Worm (Caenorhabditis elegans) whole organism, early embryonic: ENCODE data around the gene tag-244.

Source experiments
- B0310.2 ChIP-seq: sonication (generic microtip); optimal IDR thresholded peaks from 2 replicates; lab custom pipeline; 2016; ENCODE audit warnings: mild to moderate bottlenecking, missing genetic modification characterization, missing compliant biosample characterization
- aly-1 ChIP-seq: sonication (generic microtip); optimal IDR thresholded peaks from 2 replicates; lab custom pipeline; 2016; ENCODE audit warnings: missing genetic modification characterization, missing compliant biosample characterization
- ama-1 ChIP-seq: fragments of 150-350 bp; optimal IDR thresholded peaks from 2 replicates; lab custom pipeline; 2014
- ceh-13 ChIP-seq: fragments of 200-800 bp; sonication (Bioruptor generic); optimal IDR thresholded peaks from 2 replicates; lab custom pipeline; 2018; ENCODE audit warnings: mild to moderate bottlenecking, missing genetic modification characterization, missing compliant biosample characterization
- ets-7 ChIP-seq: sonication (generic microtip); optimal IDR thresholded peaks from 2 replicates; lab custom pipeline; 2016; ENCODE audit warnings: missing genotype, missing genetic modification characterization, missing compliant biosample characterization
- flt-1 ChIP-seq: fragments of 200-800 bp; sonication (Bioruptor generic); IDR thresholded peaks from 2 replicates; pipeline ENCODE4 v1.3.6; 2022; ENCODE audit warnings: missing genetic modification characterization, missing compliant biosample characterization
- hnd-1 ChIP-seq: sonication (generic microtip); optimal IDR thresholded peaks from 2 replicates; lab custom pipeline; 2016; ENCODE audit warnings: missing genetic modification characterization, missing compliant biosample characterization
- tbx-11 ChIP-seq: fragments of 200-800 bp; sonication (Bioruptor generic); IDR thresholded peaks from 2 replicates; pipeline ENCODE4 v1.3.6; 2022; ENCODE audit warnings: missing genetic modification characterization, missing compliant biosample characterization
- tbx-37 ChIP-seq: fragments of 200-800 bp; sonication (Bioruptor generic); conservative IDR thresholded peaks from 2 replicates; pipeline ENCODE4 v1.3.6; 2022; ENCODE audit warnings: missing genetic modification reagents, missing genetic modification characterization, missing compliant biosample characterization
- tra-4 ChIP-seq: sonication (generic microtip); optimal IDR thresholded peaks from 2 replicates; lab custom pipeline; 2017; ENCODE audit warnings: missing genetic modification characterization, missing compliant biosample characterization

ce11 chrIV:1595802-1596201, 45.1 kb downstream of the tag-244 start, which contains the start of gene npp-8:
- TF ChIP-seq ama-1: no peak
- peak; percentile 8 for TF ChIP-seq aly-1 (tag; lab: Kevin White, UChicago)
- peak; percentile 1 for TF ChIP-seq tra-4 (tag; lab: Kevin White, UChicago)
- peak; percentile 58 for TF ChIP-seq ceh-13 (GFP tag; lab: Kevin White, UChicago)
- TF ChIP-seq ets-7 (tag; lab: Kevin White, UChicago): peak; percentile 67
- peak; percentile 58; the same call in 1 of the 2 replicates for TF ChIP-seq tbx-37
- TF ChIP-seq flt-1 (GFP tag; lab: Robert Waterston, UW): peak; percentile 62
- peak; percentile 73; the same call in 1 of the 2 replicates for TF ChIP-seq tbx-11 (GFP tag; lab: Robert Waterston, UW)
- peak; percentile 68 for TF ChIP-seq B0310.2 (tag; lab: Kevin White, UChicago)
- peak; percentile 47 for TF ChIP-seq hnd-1 (tag; lab: Kevin White, UChicago)
